Worm (Caenorhabditis elegans) whole organism, L2 larva: ENCODE data around the gene nhr-1.
"Not testable (repeated sequence)": the region's sequence is repeated elsewhere in the genome, so short reads cannot be mapped to it uniquely, and the experiment has no call there.

Experiments
- F13H6.1 ChIP-seq: sonication (generic microtip); optimal IDR thresholded peaks from 2 replicates; lab custom pipeline; 2016; ENCODE audit warnings: missing genetic modification characterization, missing compliant biosample characterization
- crh-2 ChIP-seq: sonication (generic microtip); optimal IDR thresholded peaks from 2 replicates; lab custom pipeline; 2017; ENCODE audit warnings: missing biosample characterization, missing genetic modification characterization
- elt-1 ChIP-seq: fragments of 150-350 bp; optimal IDR thresholded peaks from 2 replicates; lab custom pipeline; 2014; ENCODE audit warnings: missing biosample characterization, missing genetic modification characterization
- lin-13 ChIP-seq: fragments of 150-350 bp; optimal IDR thresholded peaks from 2 replicates; lab custom pipeline; 2014; ENCODE audit warnings: missing biosample characterization, missing genetic modification reagents, missing genetic modification characterization
- mab-5 ChIP-seq: fragments of 150-350 bp; optimal IDR thresholded peaks from 2 replicates; lab custom pipeline; 2014; ENCODE audit warnings: missing biosample characterization, missing genetic modification characterization
- mdl-1 ChIP-seq, 2 experiments: fragments of 150-350 bp in 1 of 2; sonication (generic microtip) in 1 of 2; optimal IDR thresholded peaks; 2 replicates each; lab custom pipeline; 2017; ENCODE audit warnings: missing biosample characterization in 2 of 2, missing genetic modification characterization in 2 of 2
- nhr-23 ChIP-seq: fragments of 150-350 bp; optimal IDR thresholded peaks from 2 replicates; lab custom pipeline; 2014; ENCODE audit warnings: missing biosample characterization, missing genetic modification reagents, missing genetic modification characterization
- nhr-237 ChIP-seq: fragments of 150-350 bp; optimal IDR thresholded peaks from 2 replicates; lab custom pipeline; 2014; ENCODE audit warnings: missing biosample characterization, missing genetic modification characterization
- nhr-25 ChIP-seq: fragments of 150-350 bp; sonication (generic microtip); optimal IDR thresholded peaks from 3 replicates; lab custom pipeline; 2014; ENCODE audit warnings: missing biosample characterization, missing genetic modification characterization
- peb-1 ChIP-seq: fragments of 150-350 bp; optimal IDR thresholded peaks from 2 replicates; lab custom pipeline; 2014; ENCODE audit warnings: missing biosample characterization, missing genetic modification characterization
- sma-9 ChIP-seq, 2 experiments: fragments of 150-350 bp in 1 of 2; sonication (generic microtip) in 1 of 2; optimal IDR thresholded peaks; 2 replicates each; lab custom pipeline; 2014 to 2016; ENCODE audit warnings: missing genetic modification characterization in 2 of 2, mild to moderate bottlenecking in 1 of 2, missing biosample characterization in 1 of 2, missing compliant biosample characterization in 1 of 2, missing genetic modification reagents in 1 of 2, moderate library complexity in 1 of 2
- unc-62 ChIP-seq: fragments of 150-350 bp; optimal IDR thresholded peaks from 2 replicates; lab custom pipeline; 2014; ENCODE audit warnings: missing biosample characterization, missing genetic modification reagents, missing genetic modification characterization

- not testable (repeated sequence) for TF ChIP-seq nhr-237 (tag; lab: Kevin White, UChicago); nhr-23 (tag; lab: Kevin White, UChicago); nhr-25; crh-2; mdl-1 (tag; optimal IDR thresholded peaks at IDR 0.05; lab: Kevin White, UChicago); peb-1 (tag; lab: Kevin White, UChicago); F13H6.1; lin-13; unc-62 (GFP tag; lab: Kevin White, UChicago); elt-1 (tag; lab: Kevin White, UChicago); sma-9 (GFP tag; optimal IDR thresholded peaks at IDR 0.05; lab: Kevin White, UChicago); sma-9 (tag; optimal IDR thresholded peaks at IDR 0.05; lab: Kevin White, UChicago); mab-5 (tag; lab: Kevin White, UChicago)
These were observed 36.9 kb downstream of the nhr-1 start, which contains the start of gene hlh-28 for ce11 chrX:17550755-17551154.
